Worm (Caenorhabditis elegans) whole organism, mixed stage, embryonic: Measurements from ENCODE around the gene Y62E10A.23.

Source experiments
- snpc-4 ChIP-seq: fragments of 150-350 bp; optimal IDR thresholded peaks from 2 replicates; lab custom pipeline; 2014; ENCODE audit warnings: missing biosample characterization, missing genetic modification characterization
- unc-62 ChIP-seq: fragments of 150-350 bp; optimal IDR thresholded peaks from 2 replicates; lab custom pipeline; 2014; ENCODE audit warnings: missing biosample characterization, missing genetic modification reagents, missing genetic modification characterization

DNA sequence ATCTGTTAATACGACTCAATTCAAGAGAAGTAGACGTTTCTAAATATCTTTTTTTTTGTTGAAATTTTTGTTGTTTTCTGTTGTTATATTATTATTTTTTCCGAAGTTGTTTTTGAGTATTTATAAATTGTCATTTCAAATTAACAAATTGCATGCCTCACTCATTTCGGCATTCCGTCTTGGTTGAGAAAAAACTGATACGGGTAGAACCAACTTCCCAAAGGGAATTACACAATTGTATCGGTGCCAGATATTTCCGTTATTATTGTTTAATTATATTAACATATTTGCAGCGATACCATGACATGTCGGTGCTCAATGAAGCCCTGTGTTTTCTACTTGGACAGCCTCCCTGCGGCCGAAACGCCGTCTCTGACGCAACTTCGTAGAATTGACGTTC lies 43.1 kb downstream of the Y62E10A.23 start, which contains the start of gene K09B11.4:
- TF ChIP-seq snpc-4 (tag; lab: Kevin White, UChicago) (no peak), unc-62 (GFP tag; lab: Kevin White, UChicago) (no peak)
